Worm (Caenorhabditis elegans) whole organism, L1 larva: ENCODE data around the gene lipl-2.

Experiments used
- C04F5.9 ChIP-seq: sonication (generic microtip); optimal IDR thresholded peaks from 2 replicates; lab custom pipeline; 2016; ENCODE audit warnings: missing genetic modification characterization, missing compliant biosample characterization
- C16A3.4 ChIP-seq: fragments of 150-350 bp; optimal IDR thresholded peaks from 2 replicates; lab custom pipeline; 2014; ENCODE audit warnings: missing biosample characterization, missing genetic modification characterization
- F16B12.6 ChIP-seq: fragments of 150-350 bp; optimal IDR thresholded peaks from 2 replicates; lab custom pipeline; 2014; ENCODE audit warnings: missing biosample characterization, missing genetic modification characterization
- aha-1 ChIP-seq: fragments of 150-350 bp; optimal IDR thresholded peaks from 2 replicates; lab custom pipeline; 2014; ENCODE audit warnings: missing biosample characterization, missing genetic modification characterization
- aly-2 ChIP-seq: fragments of 150-350 bp; optimal IDR thresholded peaks from 2 replicates; lab custom pipeline; 2014; ENCODE audit warnings: missing biosample characterization, missing genetic modification characterization
- blmp-1 ChIP-seq: fragments of 150-350 bp; optimal IDR thresholded peaks from 2 replicates; lab custom pipeline; 2014; ENCODE audit warnings: missing biosample characterization, missing genetic modification characterization
- ceh-8 ChIP-seq: fragments of 200-800 bp; sonication (Bioruptor generic); optimal IDR thresholded peaks from 2 replicates; lab custom pipeline; 2018; ENCODE audit warnings: mild to moderate bottlenecking, missing genetic modification characterization, moderate library complexity, missing compliant biosample characterization
- ceh-82 ChIP-seq, 3 experiments: fragments of 150-350 bp in 1 of 3; sonication (generic microtip) in 2 of 3; optimal IDR thresholded peaks; 2 replicates each; lab custom pipeline; 2014 to 2017; ENCODE audit warnings: missing biosample characterization in 3 of 3, missing genetic modification characterization in 3 of 3
- ces-1 ChIP-seq: fragments of 150-350 bp; optimal IDR thresholded peaks from 2 replicates; lab custom pipeline; 2014; ENCODE audit warnings: missing biosample characterization, missing genetic modification reagents, missing genetic modification characterization
- efl-1 ChIP-seq, 4 experiments: fragments of 150-350 bp; optimal IDR thresholded peaks in 3 of 4; peaks in 1 of 4; 1 replicate in 1 of 4; 2 replicates in 3 of 4; lab custom pipeline; 2014; ENCODE audit warnings: missing biosample characterization in 2 of 4, missing genetic modification characterization in 2 of 4, missing genetic modification reagents in 2 of 4
- efl-3 ChIP-seq: fragments of 200-800 bp; sonication (Bioruptor generic); optimal IDR thresholded peaks from 2 replicates; lab custom pipeline; 2018; ENCODE audit warnings: mild to moderate bottlenecking, missing genetic modification characterization, missing compliant biosample characterization
- egl-13 ChIP-seq: sonication (generic microtip); optimal IDR thresholded peaks from 2 replicates; lab custom pipeline; 2016; ENCODE audit warnings: missing genotype, missing genetic modification reagents, missing genetic modification characterization, missing compliant biosample characterization
- egl-27 ChIP-seq, 2 experiments: fragments of 150-350 bp in 1 of 2; sonication (generic microtip); optimal IDR thresholded peaks; 3 replicates each; lab custom pipeline; 2017 to 2018; ENCODE audit warnings: missing biosample characterization in 2 of 2, missing genetic modification characterization in 2 of 2, missing genetic modification reagents in 2 of 2
- elt-2 ChIP-seq: sonication (generic microtip); optimal IDR thresholded peaks from 2 replicates; lab custom pipeline; 2016; ENCODE audit warnings: missing genetic modification characterization, mild to moderate bottlenecking, inconsistent platforms, missing compliant biosample characterization, missing genetic modification reagents
- elt-3 ChIP-seq, 6 experiments: fragments of 150-350 bp in 1 of 6; sonication (generic microtip); optimal IDR thresholded peaks; 2 replicates each; lab custom pipeline; 2017 to 2018; ENCODE audit warnings: missing biosample characterization in 6 of 6, missing genetic modification characterization in 6 of 6, inconsistent platforms in 1 of 6
- ets-5 ChIP-seq: fragments of 200-800 bp; sonication (Bioruptor generic); IDR thresholded peaks from 2 replicates; pipeline ENCODE4 v1.3.6; 2022; ENCODE audit warnings: missing genetic modification characterization, missing compliant biosample characterization
- fkh-10 ChIP-seq: sonication (generic microtip); optimal IDR thresholded peaks from 2 replicates; lab custom pipeline; 2017; ENCODE audit warnings: missing biosample characterization, missing genetic modification reagents, missing genetic modification characterization
- fkh-8 ChIP-seq: sonication (generic microtip); optimal IDR thresholded peaks from 2 replicates; lab custom pipeline; 2016; ENCODE audit warnings: mild to moderate bottlenecking, missing genetic modification characterization, missing compliant biosample characterization
- hlh-4 ChIP-seq: sonication (generic microtip); optimal IDR thresholded peaks from 2 replicates; lab custom pipeline; 2016; ENCODE audit warnings: mild to moderate bottlenecking, missing genetic modification characterization, missing compliant biosample characterization
- hpl-2 ChIP-seq: fragments of 150-350 bp; optimal IDR thresholded peaks from 2 replicates; lab custom pipeline; 2014; ENCODE audit warnings: missing biosample characterization, missing genetic modification reagents, missing genetic modification characterization
- isw-1 ChIP-seq: fragments of 200-800 bp; sonication (Bioruptor generic); IDR thresholded peaks from 2 replicates; pipeline ENCODE4 v1.3.6; 2022; ENCODE audit warnings: missing genetic modification characterization, missing compliant biosample characterization
- lin-14 ChIP-seq: fragments of 200-800 bp; sonication (Bioruptor generic); optimal IDR thresholded peaks from 2 replicates; lab custom pipeline; 2018; ENCODE audit warnings: mild to moderate bottlenecking, missing genetic modification characterization, moderate library complexity, missing compliant biosample characterization
- lin-15B ChIP-seq: fragments of 150-350 bp; sonication (generic microtip); optimal IDR thresholded peaks from 3 replicates; lab custom pipeline; 2014; ENCODE audit warnings: missing biosample characterization, missing genetic modification characterization
- lsy-2 ChIP-seq, 2 experiments: fragments of 150-350 bp; optimal IDR thresholded peaks; 2 replicates each; lab custom pipeline; 2014; ENCODE audit warnings: missing biosample characterization in 2 of 2, missing genetic modification characterization in 2 of 2
- mab-9 ChIP-seq: fragments of 200-800 bp; sonication (Bioruptor generic); IDR thresholded peaks from 2 replicates; pipeline ENCODE4 v1.3.6; 2022; ENCODE audit warnings: missing genetic modification reagents, missing genetic modification characterization, missing compliant biosample characterization
- mep-1 ChIP-seq: fragments of 150-350 bp; optimal IDR thresholded peaks from 2 replicates; lab custom pipeline; 2014; ENCODE audit warnings: missing biosample characterization, missing genetic modification characterization
- nhr-11 ChIP-seq: fragments of 150-350 bp; optimal IDR thresholded peaks from 2 replicates; lab custom pipeline; 2014; ENCODE audit warnings: missing biosample characterization, missing genetic modification characterization
- nhr-12 ChIP-seq: sonication (generic microtip); optimal IDR thresholded peaks from 2 replicates; lab custom pipeline; 2017; ENCODE audit warnings: missing biosample characterization, missing genetic modification characterization
- nhr-237 ChIP-seq: fragments of 150-350 bp; optimal IDR thresholded peaks from 2 replicates; lab custom pipeline; 2014; ENCODE audit warnings: missing biosample characterization, missing genetic modification characterization
- nhr-28 ChIP-seq: fragments of 150-350 bp; optimal IDR thresholded peaks from 2 replicates; lab custom pipeline; 2014; ENCODE audit warnings: missing biosample characterization, missing genetic modification characterization
- nhr-47 ChIP-seq: sonication (generic microtip); optimal IDR thresholded peaks from 2 replicates; lab custom pipeline; 2016; ENCODE audit warnings: mild to moderate bottlenecking, missing genetic modification characterization, moderate library complexity, missing compliant biosample characterization
- nhr-71 ChIP-seq: sonication (generic microtip); optimal IDR thresholded peaks from 2 replicates; lab custom pipeline; 2016; ENCODE audit warnings: mild to moderate bottlenecking, missing genetic modification characterization, moderate library complexity, missing compliant biosample characterization
- nhr-84 ChIP-seq: sonication (generic microtip); optimal IDR thresholded peaks from 2 replicates; lab custom pipeline; 2017; ENCODE audit warnings: missing biosample characterization, missing genetic modification characterization
- nhr-90 ChIP-seq: sonication (generic microtip); optimal IDR thresholded peaks from 2 replicates; lab custom pipeline; 2016; ENCODE audit warnings: mild to moderate bottlenecking, missing genetic modification characterization, missing compliant biosample characterization; ENCODE audit not compliant: poor library complexity
- pag-3 ChIP-seq: sonication (generic microtip); optimal IDR thresholded peaks from 2 replicates; lab custom pipeline; 2017; ENCODE audit warnings: missing genetic modification characterization, mild to moderate bottlenecking, missing compliant biosample characterization, antibody characterized with exemption, borderline replicate concordance; ENCODE audit not compliant: insufficient read depth
- rnt-1 ChIP-seq: sonication (generic microtip); optimal IDR thresholded peaks from 2 replicates; lab custom pipeline; 2016; ENCODE audit warnings: mild to moderate bottlenecking, missing genetic modification characterization, moderate library complexity, missing compliant biosample characterization
- snpc-4 ChIP-seq: fragments of 150-350 bp; optimal IDR thresholded peaks from 2 replicates; lab custom pipeline; 2014; ENCODE audit warnings: missing biosample characterization, missing genetic modification characterization
- snu-23 ChIP-seq: sonication (generic microtip); optimal IDR thresholded peaks from 2 replicates; lab custom pipeline; 2016; ENCODE audit warnings: missing genetic modification characterization, missing compliant biosample characterization
- sptf-1 ChIP-seq: fragments of 150-350 bp; optimal IDR thresholded peaks from 2 replicates; lab custom pipeline; 2014; ENCODE audit warnings: missing biosample characterization, missing genetic modification characterization
- swsn-7 ChIP-seq: sonication (generic microtip); optimal IDR thresholded peaks from 2 replicates; lab custom pipeline; 2016; ENCODE audit warnings: missing genetic modification characterization, missing compliant biosample characterization
- tlp-1 ChIP-seq: fragments of 150-350 bp; optimal IDR thresholded peaks from 2 replicates; lab custom pipeline; 2014; ENCODE audit warnings: missing biosample characterization, missing genetic modification characterization
- unc-130 ChIP-seq: fragments of 150-350 bp; optimal IDR thresholded peaks from 2 replicates; lab custom pipeline; 2017; ENCODE audit warnings: missing biosample characterization, missing genetic modification characterization, inconsistent platforms
- unc-30 ChIP-seq: sonication (generic microtip); optimal IDR thresholded peaks from 2 replicates; lab custom pipeline; 2017; ENCODE audit warnings: missing biosample characterization, missing genetic modification characterization
- unc-86 ChIP-seq: sonication (generic microtip); optimal IDR thresholded peaks from 2 replicates; lab custom pipeline; 2016; ENCODE audit warnings: missing genetic modification characterization, missing compliant biosample characterization
- unc-98 ChIP-seq: fragments of 200-800 bp; sonication (Bioruptor generic); IDR thresholded peaks from 2 replicates; pipeline ENCODE4 v1.3.6; 2022; ENCODE audit warnings: missing genetic modification characterization, missing compliant biosample characterization
- xbp-1 ChIP-seq: sonication (generic microtip); optimal IDR thresholded peaks from 2 replicates; lab custom pipeline; 2016; ENCODE audit warnings: missing genetic modification characterization, missing compliant biosample characterization
- zag-1 ChIP-seq: fragments of 150-350 bp; optimal IDR thresholded peaks from 2 replicates; lab custom pipeline; 2014; ENCODE audit warnings: missing biosample characterization, missing genetic modification characterization
- ztf-4 ChIP-seq: fragments of 150-350 bp; optimal IDR thresholded peaks from 2 replicates; lab custom pipeline; 2014; ENCODE audit warnings: missing biosample characterization, missing genetic modification characterization

The lipl-2 gene

DNA sequence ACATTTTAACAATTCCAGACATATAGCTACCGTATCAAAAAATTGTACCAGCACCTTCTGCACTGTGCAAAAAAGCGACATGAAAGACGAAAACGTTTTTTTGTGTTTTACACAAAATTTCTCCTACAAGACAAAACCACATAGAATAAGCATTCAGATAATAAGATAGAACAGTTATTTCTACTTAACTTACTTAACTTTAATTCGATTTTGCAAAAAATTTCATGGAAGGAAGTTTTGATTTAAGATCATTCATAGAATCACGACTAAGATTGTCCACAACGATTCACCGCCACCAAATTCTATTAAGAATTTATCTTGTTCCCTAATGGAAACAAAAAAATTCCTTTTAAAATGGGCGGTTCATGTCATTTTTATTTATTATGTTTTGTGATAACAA is 27.6 kb upstream of the lipl-2 start:
- TF ChIP-seq C16A3.4 (tag; lab: Kevin White, UChicago) (no peak), nhr-12 (tag; lab: Kevin White, UChicago) (no peak), ceh-82 (tag; optimal IDR thresholded peaks at IDR 0.05; lab: Kevin White, UChicago) (no peak), egl-27 (tag; optimal IDR thresholded peaks at IDR 0.05; lab: Kevin White, UChicago) (no peak), ets-5 (no peak)

- no peak for TF ChIP-seq rnt-1
- TF ChIP-seq ets-5 = no peak
- TF ChIP-seq hlh-4 (tag; lab: Kevin White, UChicago) = no peak
- TF ChIP-seq efl-1 (optimal IDR thresholded peaks at IDR 0.05; lab: Kevin White, UChicago) = no peak
- peak in 1 of 2 experiments; percentile 30 for TF ChIP-seq efl-1 (GFP tag; optimal IDR thresholded peaks at IDR 0.05 in 1 of 2; lab: Kevin White, UChicago)
Measured at ce11 chrV:9764552-9764951, 26.8 kb upstream of the lipl-2 start.

- no peak for TF ChIP-seq unc-130
- no peak for TF ChIP-seq snu-23 (GFP tag; lab: Kevin White, UChicago)
- TF ChIP-seq ces-1 (GFP tag; lab: Kevin White, UChicago) = peak; percentile 100
- TF ChIP-seq egl-27 (tag; optimal IDR thresholded peaks at IDR 0.05; lab: Kevin White, UChicago) = no peak
- TF ChIP-seq elt-3 (tag; optimal IDR thresholded peaks at IDR 0.05; lab: Kevin White, UChicago) = no peak
- TF ChIP-seq isw-1 = no peak
- no peak for TF ChIP-seq unc-30 (tag; lab: Kevin White, UChicago)
- no peak for TF ChIP-seq sptf-1 (tag; lab: Kevin White, UChicago)
- TF ChIP-seq C16A3.4 (tag; lab: Kevin White, UChicago) = no peak
- TF ChIP-seq efl-3 (GFP tag; lab: Kevin White, UChicago) = no peak
- no peak for TF ChIP-seq ceh-8 (GFP tag; lab: Kevin White, UChicago)
- no peak for TF ChIP-seq fkh-8 (tag; lab: Kevin White, UChicago)
- no peak for TF ChIP-seq nhr-237
- TF ChIP-seq elt-2 (tag; lab: Kevin White, UChicago) = no peak
- TF ChIP-seq pag-3 = no peak
- TF ChIP-seq mep-1 = no peak
- no peak for TF ChIP-seq blmp-1 (tag; lab: Kevin White, UChicago)
- no peak for TF ChIP-seq aly-2 (tag; lab: Kevin White, UChicago)
- TF ChIP-seq egl-13 (tag; lab: Kevin White, UChicago) = no peak
- no peak for TF ChIP-seq nhr-28 (tag; lab: Kevin White, UChicago)
- no peak for TF ChIP-seq hpl-2 (GFP tag; lab: Kevin White, UChicago)
- TF ChIP-seq xbp-1 (tag; lab: Kevin White, UChicago) = no peak
- TF ChIP-seq nhr-11 (tag; lab: Kevin White, UChicago) = no peak
- no peak for TF ChIP-seq snpc-4
- TF ChIP-seq unc-98 (GFP tag; lab: Robert Waterston, UW) = no peak
- TF ChIP-seq swsn-7 = peak; percentile 15
- peak in 1 of 2 experiments; percentile 8 for TF ChIP-seq efl-1 (optimal IDR thresholded peaks at IDR 0.05; lab: Kevin White, UChicago)
- no peak for TF ChIP-seq efl-1 (GFP tag; optimal IDR thresholded peaks at IDR 0.05 in 1 of 2; lab: Kevin White, UChicago)
- TF ChIP-seq unc-86 (tag; lab: Kevin White, UChicago) = no peak
- no peak for TF ChIP-seq rnt-1
- TF ChIP-seq zag-1 (tag; lab: Kevin White, UChicago) = no peak
- no peak for TF ChIP-seq nhr-84
- TF ChIP-seq nhr-71 (tag; lab: Kevin White, UChicago) = peak; percentile 42
- peak; percentile 48 to 85 for TF ChIP-seq lsy-2 (tag; optimal IDR thresholded peaks at IDR 0.05; lab: Kevin White, UChicago)
- no peak for TF ChIP-seq tlp-1 (tag; lab: Kevin White, UChicago)
- TF ChIP-seq mab-9 (GFP tag; lab: Robert Waterston, UW) = no peak
- TF ChIP-seq C04F5.9 = no peak
- TF ChIP-seq aha-1 (tag; lab: Kevin White, UChicago) = no peak
- peak; percentile 30 for TF ChIP-seq nhr-47 (tag; lab: Kevin White, UChicago)
- no peak for TF ChIP-seq nhr-90 (tag; lab: Kevin White, UChicago)
- TF ChIP-seq fkh-10 (GFP tag; lab: Kevin White, UChicago) = peak; percentile 98
- no peak for TF ChIP-seq F16B12.6 (tag; lab: Kevin White, UChicago)
- TF ChIP-seq lin-14 (GFP tag; lab: Kevin White, UChicago) = peak; percentile 88
- TF ChIP-seq hlh-4 (tag; lab: Kevin White, UChicago) = no peak
- TF ChIP-seq ztf-4 (tag; lab: Kevin White, UChicago) = no peak
- TF ChIP-seq ceh-82 (tag; optimal IDR thresholded peaks at IDR 0.05; lab: Kevin White, UChicago) = no peak
- no peak for TF ChIP-seq lin-15B (tag; lab: Kevin White, UChicago)
Measured at ce11 chrV:9765622-9766021, 25.7 kb upstream of the lipl-2 start.
